Worm (Caenorhabditis elegans): ENCODE measurements around the gene F21A3.2.

- TF ChIP-seq sptf-1 (tag; optimal IDR thresholded peaks at IDR 0.05) (no peak), ceh-43 (GFP tag; optimal IDR thresholded peaks at IDR 0.05) (no peak), cnd-1 (tag; optimal IDR thresholded peaks at IDR 0.05) (no peak), mep-1 (tag; optimal IDR thresholded peaks at IDR 0.05) (peak; percentile 34), ces-1 (GFP tag; optimal IDR thresholded peaks at IDR 0.05) (no peak), unc-62 (GFP tag; optimal IDR thresholded peaks at IDR 0.05) (no peak), hlh-1 (tag; optimal IDR thresholded peaks at IDR 0.05) (no peak), nhr-28 (tag; optimal IDR thresholded peaks at IDR 0.05) (no peak), unc-39 (tag; optimal IDR thresholded peaks at IDR 0.05) (no peak), ztf-11 (tag; optimal IDR thresholded peaks at IDR 0.05) (no peak), lsy-2 (tag; optimal IDR thresholded peaks at IDR 0.05) (no peak), elt-1 (tag; optimal IDR thresholded peaks at IDR 0.05; ENCODE audit: borderline replicate concordance, insufficient read depth) (no peak)
These were observed 36.1 kb upstream of the F21A3.2 start, which contains the start of gene lsm-5 for ce11 chrV:15569702-15570430.
